Worm (Caenorhabditis elegans): ENCODE data around the gene srh-154.

ce11 chrV:17473699-17474098 is 34.2 kb downstream of the srh-154 start, which contains the start of gene srh-123:
- TF ChIP-seq F13H6.1 (tag; optimal IDR thresholded peaks at IDR 0.05), result no peak
- no peak for TF ChIP-seq pat-9 (tag; optimal IDR thresholded peaks at IDR 0.05)

Measured in whole organism, late embryonic.